Worm (Caenorhabditis elegans) whole organism, midembryonic: ENCODE results near the gene nspf-1.

ENCODE experiments used
- T22C8.4 ChIP-seq: fragments of 200-800 bp; sonication (Bioruptor generic); IDR thresholded peaks from 2 replicates; pipeline ENCODE4 v1.3.6; 2022; ENCODE audit warnings: missing genetic modification characterization, missing compliant biosample characterization
- cog-1 ChIP-seq: sonication (generic microtip); optimal IDR thresholded peaks from 2 replicates; lab custom pipeline; 2016; ENCODE audit warnings: missing genetic modification characterization, missing compliant biosample characterization
- flt-1 ChIP-seq: fragments of 200-800 bp; sonication (Bioruptor generic); IDR thresholded peaks from 2 replicates; pipeline ENCODE4 v1.3.6; 2022; ENCODE audit warnings: missing genetic modification characterization, missing compliant biosample characterization
- klf-2 ChIP-seq: fragments of 200-800 bp; sonication (Bioruptor generic); conservative IDR thresholded peaks from 2 replicates; pipeline ENCODE4 v1.3.6; 2022; ENCODE audit warnings: missing genetic modification reagents, missing genetic modification characterization, missing compliant biosample characterization
- ref-1 ChIP-seq: fragments of 200-800 bp; sonication (Bioruptor generic); conservative IDR thresholded peaks from 2 replicates; pipeline ENCODE4 v1.3.6; 2022; ENCODE audit warnings: missing genetic modification reagents, missing genetic modification characterization, missing compliant biosample characterization
- tab-1 ChIP-seq: fragments of 200-800 bp; sonication (Bioruptor generic); IDR thresholded peaks from 2 replicates; pipeline ENCODE4 v1.3.6; 2022; ENCODE audit warnings: missing genetic modification characterization, missing compliant biosample characterization
- ztf-23 ChIP-seq: fragments of 200-800 bp; sonication (Bioruptor generic); IDR thresholded peaks from 2 replicates; pipeline ENCODE4 v1.3.6; 2022; ENCODE audit warnings: missing genetic modification reagents, missing genetic modification characterization, missing compliant biosample characterization
- ztf-29 ChIP-seq: fragments of 200-800 bp; sonication (Bioruptor generic); IDR thresholded peaks from 2 replicates; pipeline ENCODE4 v1.3.6; 2022; ENCODE audit warnings: missing genetic modification reagents, missing genetic modification characterization, missing compliant biosample characterization

- no peak for TF ChIP-seq klf-2 (GFP tag; lab: Robert Waterston, UW)
- no peak for TF ChIP-seq cog-1 (tag; lab: Kevin White, UChicago)
- no peak for TF ChIP-seq flt-1 (GFP tag; lab: Robert Waterston, UW)
- no peak for TF ChIP-seq ztf-23 (GFP tag; lab: Robert Waterston, UW)
- no peak for TF ChIP-seq ztf-29
- no peak for TF ChIP-seq ref-1 (GFP tag; lab: Robert Waterston, UW)
- TF ChIP-seq tab-1 (GFP tag; lab: Robert Waterston, UW) = no peak
- no peak for TF ChIP-seq T22C8.4 (GFP tag; lab: Robert Waterston, UW)
Observed at ce11 chrII:2725561-2725960, 38.1 kb downstream of the nspf-1 start, which contains the start of the genes T05A8.11 and nep-2.
